Fruit fly (Drosophila melanogaster) whole organism, embryonic: ENCODE results near the gene KFase.

Experiments used
- Antp ChIP-seq: fragments of 200-800 bp; sonication (Bioruptor generic); optimal IDR thresholded peaks from 3 replicates; lab custom pipeline; 2016; ENCODE audit warnings: missing biosample characterization, missing genetic modification characterization
- Asciz ChIP-seq: fragments of 200-800 bp; sonication (Bioruptor generic); optimal IDR thresholded peaks from 2 replicates; lab custom pipeline; 2017; ENCODE audit warnings: missing biosample characterization, mild to moderate bottlenecking, missing genetic modification characterization, missing genetic modification reagents
- Bgb ChIP-seq: fragments of 200-800 bp; sonication (Bioruptor generic); IDR thresholded peaks from 2 replicates; pipeline ENCODE4 v1.3.6; 2022; ENCODE audit warnings: missing biosample characterization, missing genetic modification characterization; ENCODE audit not compliant: partially characterized antibody
- CG10267 ChIP-seq: fragments of 200-800 bp; sonication (Bioruptor generic); optimal IDR thresholded peaks from 2 replicates; lab custom pipeline; 2018; ENCODE audit warnings: missing biosample characterization, mild to moderate bottlenecking, missing genetic modification characterization, moderate library complexity
- CG10431 ChIP-seq: fragments of 200-800 bp; sonication (Bioruptor generic); optimal IDR thresholded peaks from 3 replicates; lab custom pipeline; 2018; ENCODE audit warnings: missing biosample characterization, mild to moderate bottlenecking, missing genetic modification characterization
- CG10654 ChIP-seq: fragments of 200-800 bp; sonication (Bioruptor generic); optimal IDR thresholded peaks from 2 replicates; lab custom pipeline; 2016; ENCODE audit warnings: missing biosample characterization, missing genetic modification characterization
- CG10979 ChIP-seq: fragments of 200-800 bp; sonication (Bioruptor generic); optimal IDR thresholded peaks from 2 replicates; lab custom pipeline; 2018; ENCODE audit warnings: missing biosample characterization, mild to moderate bottlenecking, missing genetic modification characterization, moderate library complexity
- CG12659 ChIP-seq: fragments of 200-800 bp; sonication (Bioruptor generic); optimal IDR thresholded peaks from 3 replicates; lab custom pipeline; 2017; ENCODE audit warnings: mild to moderate bottlenecking, missing biosample characterization, missing genetic modification reagents, missing genetic modification characterization
- CG13894 ChIP-seq: fragments of 200-800 bp; sonication (Bioruptor generic); optimal IDR thresholded peaks from 3 replicates; lab custom pipeline; 2018; ENCODE audit warnings: missing biosample characterization, mild to moderate bottlenecking, missing genetic modification characterization, moderate library complexity
- CG15073 ChIP-seq: fragments of 200-800 bp; sonication (Bioruptor generic); optimal IDR thresholded peaks from 2 replicates; lab custom pipeline; 2016; ENCODE audit warnings: missing biosample characterization, missing genetic modification characterization
- CG18476 ChIP-seq: fragments of 200-800 bp; sonication (Bioruptor generic); optimal IDR thresholded peaks from 2 replicates; lab custom pipeline; 2016; ENCODE audit warnings: missing biosample characterization, mild to moderate bottlenecking, missing genetic modification characterization
- CG30403 ChIP-seq: fragments of 200-800 bp; sonication (Bioruptor generic); optimal IDR thresholded peaks from 3 replicates; lab custom pipeline; 2016; ENCODE audit warnings: missing biosample characterization, missing genetic modification characterization
- CG31224 ChIP-seq: fragments of 200-800 bp; sonication (Bioruptor generic); IDR thresholded peaks from 2 replicates; pipeline ENCODE4 v1.3.6; 2022; ENCODE audit warnings: missing biosample characterization, missing genetic modification characterization
- CG3163 ChIP-seq: fragments of 200-800 bp; sonication (Bioruptor generic); optimal IDR thresholded peaks from 3 replicates; lab custom pipeline; 2016; ENCODE audit warnings: missing biosample characterization, missing genetic modification characterization
- CG32532 ChIP-seq: fragments of 200-800 bp; sonication (Bioruptor generic); IDR thresholded peaks from 2 replicates; pipeline ENCODE4 v1.3.6; 2022; ENCODE audit warnings: missing biosample characterization, missing genetic modification characterization
- CG3407 ChIP-seq: fragments of 200-800 bp; sonication (Bioruptor generic); optimal IDR thresholded peaks from 2 replicates; lab custom pipeline; 2018; ENCODE audit warnings: missing biosample characterization, mild to moderate bottlenecking, missing genetic modification characterization
- CG4404 ChIP-seq: fragments of 200-800 bp; sonication (Bioruptor generic); IDR thresholded peaks from 2 replicates; pipeline ENCODE4 v1.3.6; 2022; ENCODE audit warnings: missing biosample characterization, missing genetic modification characterization
- CG4854 ChIP-seq: fragments of 200-800 bp; sonication (Bioruptor generic); optimal IDR thresholded peaks from 2 replicates; lab custom pipeline; 2016; ENCODE audit warnings: missing biosample characterization, missing genetic modification characterization, inconsistent platforms
- CG5953 ChIP-seq: fragments of 200-800 bp; sonication (Bioruptor generic); IDR thresholded peaks from 2 replicates; pipeline ENCODE4 v1.3.6; 2022; ENCODE audit warnings: missing biosample characterization, missing genetic modification characterization
- CG6254 ChIP-seq: fragments of 200-800 bp; sonication (Bioruptor generic); optimal IDR thresholded peaks from 3 replicates; lab custom pipeline; 2017; ENCODE audit warnings: mild to moderate bottlenecking, missing biosample characterization, missing genetic modification reagents, missing genetic modification characterization
- CG6765 ChIP-seq: fragments of 200-800 bp; sonication (Bioruptor generic); optimal IDR thresholded peaks from 3 replicates; lab custom pipeline; 2017; ENCODE audit warnings: missing biosample characterization, mild to moderate bottlenecking, missing genetic modification characterization
- CG7745 ChIP-seq: fragments of 200-800 bp; sonication (Bioruptor generic); optimal IDR thresholded peaks from 2 replicates; lab custom pipeline; 2018; ENCODE audit warnings: missing biosample characterization, mild to moderate bottlenecking, missing genetic modification characterization, moderate library complexity
- CG8359 ChIP-seq: fragments of 200-800 bp; sonication (Bioruptor generic); optimal IDR thresholded peaks from 2 replicates; lab custom pipeline; 2017; ENCODE audit warnings: missing biosample characterization, mild to moderate bottlenecking, missing genetic modification characterization, borderline replicate concordance
- CG8944 ChIP-seq: fragments of 200-800 bp; sonication (Bioruptor generic); optimal IDR thresholded peaks from 3 replicates; lab custom pipeline; 2016; ENCODE audit warnings: missing biosample characterization, missing genetic modification characterization
- CoRest ChIP-seq: fragments of 200-800 bp; sonication (Bioruptor generic); optimal IDR thresholded peaks from 3 replicates; lab custom pipeline; 2018; ENCODE audit warnings: missing biosample characterization, mild to moderate bottlenecking, missing genetic modification characterization, moderate library complexity
- Dll ChIP-seq: fragments of 200-800 bp; sonication (Bioruptor generic); IDR thresholded peaks from 4 replicates; pipeline ENCODE4 v1.3.6; 2022; ENCODE audit warnings: missing biosample characterization, missing genetic modification characterization; ENCODE audit not compliant: partially characterized antibody
- ERR ChIP-seq: fragments of 200-800 bp; sonication (Bioruptor generic); optimal IDR thresholded peaks from 2 replicates; lab custom pipeline; 2016; ENCODE audit warnings: missing biosample characterization, missing genetic modification characterization
- HLH3B ChIP-seq: fragments of 200-800 bp; sonication (Bioruptor generic); IDR thresholded peaks from 2 replicates; pipeline ENCODE4 v1.3.6; 2022; ENCODE audit warnings: missing biosample characterization, missing genetic modification characterization
- HLH54F ChIP-seq: fragments of 200-800 bp; sonication (Bioruptor generic); optimal IDR thresholded peaks from 3 replicates; lab custom pipeline; 2016; ENCODE audit warnings: missing biosample characterization, missing genetic modification characterization
- HmgD ChIP-seq: fragments of 200-800 bp; sonication (Bioruptor generic); optimal IDR thresholded peaks from 3 replicates; lab custom pipeline; 2016; ENCODE audit warnings: missing biosample characterization, missing genetic modification characterization
- Hr3 ChIP-seq: fragments of 200-800 bp; sonication (Bioruptor generic); optimal IDR thresholded peaks from 3 replicates; lab custom pipeline; 2016; ENCODE audit warnings: missing biosample characterization, missing genetic modification characterization
- MBD-R2 ChIP-seq: fragments of 200-800 bp; sonication (Bioruptor generic); IDR thresholded peaks from 2 replicates; pipeline ENCODE4 v1.3.6; 2022; ENCODE audit warnings: missing biosample characterization, missing genetic modification characterization
- MESR4 ChIP-seq: fragments of 200-800 bp; sonication (Bioruptor generic); optimal IDR thresholded peaks from 2 replicates; lab custom pipeline; 2018; ENCODE audit warnings: missing biosample characterization, mild to moderate bottlenecking, missing genetic modification characterization, moderate library complexity
- Mes4 ChIP-seq: fragments of 200-800 bp; sonication (Bioruptor generic); optimal IDR thresholded peaks from 2 replicates; lab custom pipeline; 2016; ENCODE audit warnings: missing biosample characterization, missing genetic modification characterization
- Mrtf ChIP-seq: fragments of 200-800 bp; sonication (Bioruptor generic); IDR thresholded peaks from 3 replicates; pipeline ENCODE4 v1.3.6; 2022; ENCODE audit warnings: missing biosample characterization, missing genetic modification characterization
- Oaz ChIP-seq: fragments of 200-800 bp; sonication (Bioruptor generic); IDR thresholded peaks from 2 replicates; pipeline ENCODE4 v1.3.6; 2022; ENCODE audit warnings: missing biosample characterization, missing genetic modification characterization
- Sox100B ChIP-seq: fragments of 200-800 bp; sonication (Bioruptor generic); optimal IDR thresholded peaks from 3 replicates; lab custom pipeline; 2018; ENCODE audit warnings: missing biosample characterization, mild to moderate bottlenecking, missing genetic modification characterization
- al ChIP-seq: fragments of 200-800 bp; sonication (Bioruptor generic); IDR thresholded peaks from 2 replicates; pipeline ENCODE4 v1.3.6; 2022; ENCODE audit warnings: missing biosample characterization, missing genetic modification characterization
- cato ChIP-seq: fragments of 200-800 bp; sonication (Bioruptor generic); optimal IDR thresholded peaks from 2 replicates; lab custom pipeline; 2016; ENCODE audit warnings: missing biosample characterization, missing genetic modification characterization, borderline replicate concordance
- cg ChIP-seq: fragments of 200-800 bp; sonication (Bioruptor generic); optimal IDR thresholded peaks from 3 replicates; lab custom pipeline; 2019; ENCODE audit warnings: missing biosample characterization, mild to moderate bottlenecking, missing genetic modification characterization, moderate library complexity
- dan ChIP-seq: fragments of 200-800 bp; sonication (Bioruptor generic); IDR thresholded peaks from 2 replicates; pipeline ENCODE4 v1.3.6; 2022; ENCODE audit warnings: missing biosample characterization, missing genetic modification characterization
- dm ChIP-seq: fragments of 200-800 bp; sonication (Bioruptor generic); optimal IDR thresholded peaks from 3 replicates; lab custom pipeline; 2016; ENCODE audit warnings: missing biosample characterization, missing genetic modification characterization
- dmrt11E ChIP-seq: fragments of 200-800 bp; sonication (Bioruptor generic); optimal IDR thresholded peaks from 3 replicates; lab custom pipeline; 2018; ENCODE audit warnings: missing biosample characterization, mild to moderate bottlenecking, missing genetic modification characterization, moderate library complexity
- ems ChIP-seq: fragments of 200-800 bp; sonication (Bioruptor generic); optimal IDR thresholded peaks from 3 replicates; lab custom pipeline; 2016; ENCODE audit warnings: missing biosample characterization, missing genetic modification characterization
- fru ChIP-seq: fragments of >200 bp; optimal IDR thresholded peaks from 2 replicates; lab custom pipeline; 2017
- fu2 ChIP-seq: fragments of 200-800 bp; sonication (Bioruptor generic); optimal IDR thresholded peaks from 2 replicates; lab custom pipeline; 2016; ENCODE audit warnings: missing biosample characterization, missing genetic modification characterization
- grau ChIP-seq: fragments of 200-800 bp; optimal IDR thresholded peaks from 3 replicates; lab custom pipeline; 2019; ENCODE audit warnings: missing biosample characterization, mild to moderate bottlenecking, missing genetic modification characterization, moderate library complexity
- gro ChIP-seq: fragments of 200-800 bp; sonication (Bioruptor generic); optimal IDR thresholded peaks from 2 replicates; lab custom pipeline; 2016; ENCODE audit warnings: missing biosample characterization, missing genetic modification characterization
- gt ChIP-seq: fragments of 200-800 bp; sonication (Bioruptor generic); IDR thresholded peaks from 2 replicates; pipeline ENCODE4 v1.3.6; 2022; ENCODE audit warnings: missing biosample characterization, missing genetic modification characterization
- h ChIP-seq: fragments of >200 bp; optimal IDR thresholded peaks from 2 replicates; lab custom pipeline; 2017
- otp ChIP-seq: fragments of 200-800 bp; sonication (Bioruptor generic); IDR thresholded peaks from 3 replicates; pipeline ENCODE4, ENCODE4 v1.3.6; 2022; ENCODE audit warnings: missing biosample characterization, missing genetic modification characterization
- psq ChIP-seq: fragments of 200-800 bp; sonication (Bioruptor generic); optimal IDR thresholded peaks from 2 replicates; lab custom pipeline; 2017; ENCODE audit warnings: missing biosample characterization, missing genetic modification characterization
- usp ChIP-seq: fragments of >200 bp; optimal IDR thresholded peaks from 2 replicates; lab custom pipeline; 2017; ENCODE audit warnings: missing biosample characterization, missing genetic modification characterization

KFase gene

dm6 chr2L:6498448-6498847 is 9.9 kb upstream of the KFase start, which contains the start of gene CG31637 (continued):
- TF ChIP-seq CG18476 (GFP tag; lab: Kevin White, UChicago) = no peak
- TF ChIP-seq HLH3B = no peak
- no peak for TF ChIP-seq dan (GFP tag; lab: Robert Waterston, UW)
- TF ChIP-seq CG15073 (GFP tag; lab: Kevin White, UChicago) = no peak
- no peak for TF ChIP-seq Asciz (GFP tag; lab: Kevin White, UChicago)
- no peak for TF ChIP-seq gt
- TF ChIP-seq Mrtf (GFP tag; lab: Robert Waterston, UW) = no peak
- TF ChIP-seq Bgb (GFP tag; lab: Robert Waterston, UW) = peak; percentile 32; the same call in 1 of the 2 replicates
- TF ChIP-seq CoRest (tag; lab: Kevin White, UChicago) = peak; percentile 30
- no peak for TF ChIP-seq Mes4 (GFP tag; lab: Kevin White, UChicago)
- TF ChIP-seq CG10654 (GFP tag; lab: Kevin White, UChicago) = no peak
- no peak for TF ChIP-seq CG8359 (GFP tag; lab: Kevin White, UChicago)
- TF ChIP-seq HLH54F (GFP tag; lab: Kevin White, UChicago) = no peak
- no peak for TF ChIP-seq HmgD (GFP tag; lab: Kevin White, UChicago)
- peak; percentile 82 for TF ChIP-seq MBD-R2 (GFP tag; lab: Robert Waterston, UW)
- no peak for TF ChIP-seq CG32532 (GFP tag; lab: Robert Waterston, UW)
- TF ChIP-seq ems = no peak
- no peak for TF ChIP-seq CG7745 (tag; lab: Kevin White, UChicago)
- TF ChIP-seq CG6765 = peak; percentile 23
- TF ChIP-seq otp (GFP tag; lab: Robert Waterston, UW) = no peak
- no peak for TF ChIP-seq Sox100B
- no peak for TF ChIP-seq CG6254
- peak; percentile 14 for TF ChIP-seq fru (lab: Kevin White, UChicago)
- TF ChIP-seq cg (GFP tag; lab: Kevin White, UChicago) = no peak
- TF ChIP-seq CG10267 (tag; lab: Kevin White, UChicago) = peak; percentile 49
- TF ChIP-seq CG10979 (tag; lab: Kevin White, UChicago) = no peak
- no peak for TF ChIP-seq usp
- TF ChIP-seq Hr3 = no peak
- no peak for TF ChIP-seq al (GFP tag; lab: Robert Waterston, UW)
- peak; percentile 42 for TF ChIP-seq grau
- TF ChIP-seq gro (GFP tag; lab: Kevin White, UChicago) = peak; percentile 63
- TF ChIP-seq CG4854 = no peak
- no peak for TF ChIP-seq CG31224
- TF ChIP-seq CG3163 (GFP tag; lab: Kevin White, UChicago) = peak; percentile 6
- no peak for TF ChIP-seq fu2 (GFP tag; lab: Kevin White, UChicago)
- no peak for TF ChIP-seq h (lab: Kevin White, UChicago)
- TF ChIP-seq psq = no peak
- no peak for TF ChIP-seq dmrt11E (tag; lab: Kevin White, UChicago)
- no peak for TF ChIP-seq cato (GFP tag; lab: Kevin White, UChicago)
- TF ChIP-seq CG4404 = no peak
- peak; percentile 82 for TF ChIP-seq CG12659 (GFP tag; lab: Kevin White, UChicago)
- TF ChIP-seq MESR4 = peak; percentile 81
- peak; percentile 33 for TF ChIP-seq CG13894 (tag; lab: Kevin White, UChicago)
- no peak for TF ChIP-seq CG30403
- no peak for TF ChIP-seq CG8944 (GFP tag; lab: Kevin White, UChicago)
- TF ChIP-seq ERR (GFP tag; lab: Kevin White, UChicago) = no peak
- TF ChIP-seq CG5953 (GFP tag; lab: Robert Waterston, UW) = 0 out of 2 replicates have a peak, but pooled peaks have one; percentile 49
- no peak for TF ChIP-seq Dll (GFP tag; lab: Robert Waterston, UW)
- no peak for TF ChIP-seq dm (GFP tag; lab: Kevin White, UChicago)
- TF ChIP-seq Oaz (GFP tag; lab: Robert Waterston, UW) = no peak
- TF ChIP-seq Antp (GFP tag; lab: Kevin White, UChicago) = no peak
- TF ChIP-seq CG3407 (GFP tag; lab: Kevin White, UChicago) = no peak
- peak; percentile 2 for TF ChIP-seq CG10431 (GFP tag; lab: Kevin White, UChicago)
